Fruit fly (Drosophila melanogaster) whole organism, embryonic: ENCODE measurements around the gene CG31211.

Source experiments
- Adf1 ChIP-seq: fragments of 200-800 bp; sonication (Bioruptor generic); IDR thresholded peaks from 2 replicates; pipeline ENCODE4 v1.3.6; 2022; ENCODE audit warnings: missing biosample characterization, missing genetic modification characterization
- CG10209 ChIP-seq: fragments of 200-800 bp; sonication (Bioruptor generic); optimal IDR thresholded peaks from 3 replicates; lab custom pipeline; 2017; ENCODE audit warnings: missing biosample characterization, mild to moderate bottlenecking, missing genetic modification characterization, missing genetic modification reagents
- CG10543 ChIP-seq: fragments of 200-800 bp; sonication (Bioruptor generic); optimal IDR thresholded peaks from 3 replicates; lab custom pipeline; 2017; ENCODE audit warnings: missing biosample characterization, mild to moderate bottlenecking, missing genetic modification characterization, moderate library complexity
- CG11398 ChIP-seq: fragments of 200-800 bp; sonication (Bioruptor generic); optimal IDR thresholded peaks from 2 replicates; lab custom pipeline; 2016; ENCODE audit warnings: missing biosample characterization, missing genetic modification characterization
- CG13296 ChIP-seq: fragments of 200-800 bp; sonication (Bioruptor generic); optimal IDR thresholded peaks from 3 replicates; lab custom pipeline; 2018; ENCODE audit warnings: missing biosample characterization, mild to moderate bottlenecking, missing genetic modification characterization
- CG13624 ChIP-seq: fragments of 200-800 bp; sonication (Bioruptor generic); optimal IDR thresholded peaks from 2 replicates; lab custom pipeline; 2016; ENCODE audit warnings: missing biosample characterization, missing genetic modification characterization
- CG1602 ChIP-seq: fragments of 200-800 bp; sonication (Bioruptor generic); optimal IDR thresholded peaks from 3 replicates; lab custom pipeline; 2016; ENCODE audit warnings: missing biosample characterization, missing genetic modification characterization
- CG17612 ChIP-seq: fragments of 200-800 bp; sonication (Bioruptor generic); IDR thresholded peaks from 2 replicates; pipeline ENCODE4 v1.3.6; 2022; ENCODE audit warnings: missing biosample characterization, missing genetic modification characterization
- CG17802 ChIP-seq: fragments of 200-800 bp; sonication (Bioruptor generic); optimal IDR thresholded peaks from 2 replicates; lab custom pipeline; 2018; ENCODE audit warnings: missing biosample characterization, mild to moderate bottlenecking, missing genetic modification characterization, moderate library complexity
- CG2889 ChIP-seq: fragments of 200-800 bp; sonication (Bioruptor generic); IDR thresholded peaks from 3 replicates; pipeline ENCODE4 v1.3.6; 2022; ENCODE audit warnings: missing biosample characterization, missing genetic modification characterization
- CG34376 ChIP-seq: fragments of 200-800 bp; sonication (Bioruptor generic); optimal IDR thresholded peaks from 2 replicates; lab custom pipeline; 2018; ENCODE audit warnings: missing biosample characterization, mild to moderate bottlenecking, missing genetic modification characterization
- CG4820 ChIP-seq: fragments of 200-800 bp; sonication (Bioruptor generic); optimal IDR thresholded peaks from 3 replicates; lab custom pipeline; 2016; ENCODE audit warnings: missing biosample characterization, missing genetic modification characterization
- CG7556 ChIP-seq: fragments of 200-800 bp; sonication (Bioruptor generic); optimal IDR thresholded peaks from 2 replicates; lab custom pipeline; 2017; ENCODE audit warnings: missing biosample characterization, mild to moderate bottlenecking, missing genetic modification characterization
- CG7786 ChIP-seq: fragments of 200-800 bp; sonication (Bioruptor generic); optimal IDR thresholded peaks from 2 replicates; lab custom pipeline; 2016; ENCODE audit warnings: missing biosample characterization, missing genetic modification characterization
- CG8924 ChIP-seq: fragments of 200-800 bp; optimal IDR thresholded peaks from 3 replicates; lab custom pipeline; 2019; ENCODE audit warnings: missing biosample characterization, mild to moderate bottlenecking, missing genetic modification characterization, moderate library complexity
- CG9876 ChIP-seq: fragments of 200-800 bp; sonication (Bioruptor generic); optimal IDR thresholded peaks from 2 replicates; lab custom pipeline; 2016; ENCODE audit warnings: missing biosample characterization, missing genetic modification characterization
- E2f2 ChIP-seq: fragments of 200-800 bp; sonication (Bioruptor generic); IDR thresholded peaks from 2 replicates; pipeline ENCODE4 v1.3.6; 2022; ENCODE audit warnings: missing biosample characterization, missing genetic modification characterization
- ERR ChIP-seq: fragments of 200-800 bp; sonication (Bioruptor generic); optimal IDR thresholded peaks from 2 replicates; lab custom pipeline; 2016; ENCODE audit warnings: missing biosample characterization, missing genetic modification characterization
- Fer2 ChIP-seq: fragments of 200-800 bp; sonication (Bioruptor generic); optimal IDR thresholded peaks from 2 replicates; lab custom pipeline; 2018; ENCODE audit warnings: missing biosample characterization, mild to moderate bottlenecking, missing genetic modification characterization, moderate library complexity
- Gsc ChIP-seq: fragments of 200-800 bp; sonication (Bioruptor generic); IDR thresholded peaks from 2 replicates; pipeline ENCODE4 v1.3.6; 2022; ENCODE audit warnings: missing biosample characterization, missing genetic modification characterization
- Gug ChIP-seq: fragments of 200-800 bp; sonication (Bioruptor generic); IDR thresholded peaks from 4 replicates; pipeline ENCODE4 v1.3.6; 2022; ENCODE audit warnings: missing biosample characterization, missing genetic modification characterization
- Hey ChIP-seq: fragments of 200-800 bp; sonication (Bioruptor generic); optimal IDR thresholded peaks from 3 replicates; lab custom pipeline; 2018; ENCODE audit warnings: missing biosample characterization, mild to moderate bottlenecking, missing genetic modification characterization
- HmgD ChIP-seq: fragments of 200-800 bp; sonication (Bioruptor generic); optimal IDR thresholded peaks from 3 replicates; lab custom pipeline; 2016; ENCODE audit warnings: missing biosample characterization, missing genetic modification characterization
- Hr78 ChIP-seq, 2 experiments: fragments of 200-800 bp in 1 of 2; fragments of >200 bp in 1 of 2; sonication (Bioruptor generic) in 1 of 2; optimal IDR thresholded peaks; 2 replicates each; lab custom pipeline; 2017 to 2019; ENCODE audit warnings: missing biosample characterization in 2 of 2, missing genetic modification characterization in 2 of 2, mild to moderate bottlenecking in 1 of 2, moderate library complexity in 1 of 2
- Lhr ChIP-seq: fragments of 200-800 bp; sonication (Bioruptor generic); optimal IDR thresholded peaks from 3 replicates; lab custom pipeline; 2017; ENCODE audit warnings: mild to moderate bottlenecking, missing biosample characterization, missing genetic modification reagents, missing genetic modification characterization
- MESR4 ChIP-seq: fragments of 200-800 bp; sonication (Bioruptor generic); optimal IDR thresholded peaks from 2 replicates; lab custom pipeline; 2018; ENCODE audit warnings: missing biosample characterization, mild to moderate bottlenecking, missing genetic modification characterization, moderate library complexity
- MTF-1 ChIP-seq: fragments of 200-800 bp; sonication (Bioruptor generic); optimal IDR thresholded peaks from 2 replicates; lab custom pipeline; 2018; ENCODE audit warnings: missing biosample characterization, mild to moderate bottlenecking, missing genetic modification characterization, borderline replicate concordance
- Med ChIP-seq: fragments of 200-800 bp; sonication (Bioruptor generic); peaks from one replicate; lab custom pipeline; 2016; ENCODE audit warnings: missing biosample characterization, missing genetic modification characterization, mild to moderate bottlenecking, inconsistent platforms, moderate library complexity
- NC2β ChIP-seq: fragments of 200-800 bp; sonication (Bioruptor generic); optimal IDR thresholded peaks from 2 replicates; lab custom pipeline; 2016; ENCODE audit warnings: missing biosample characterization, missing genetic modification characterization
- NK7.1 ChIP-seq: fragments of 200-800 bp; sonication (Bioruptor generic); optimal IDR thresholded peaks from 3 replicates; lab custom pipeline; 2016; ENCODE audit warnings: missing biosample characterization, missing genetic modification characterization
- Neu2 ChIP-seq: fragments of 200-800 bp; sonication (Bioruptor generic); optimal IDR thresholded peaks from 3 replicates; lab custom pipeline; 2016; ENCODE audit warnings: missing biosample characterization, missing genetic modification characterization, borderline replicate concordance
- Rfx ChIP-seq: fragments of 200-800 bp; sonication (Bioruptor generic); IDR thresholded peaks from 2 replicates; pipeline ENCODE4 v1.3.6; 2022; ENCODE audit warnings: missing biosample characterization, missing genetic modification characterization
- cato ChIP-seq: fragments of 200-800 bp; sonication (Bioruptor generic); optimal IDR thresholded peaks from 2 replicates; lab custom pipeline; 2016; ENCODE audit warnings: missing biosample characterization, missing genetic modification characterization, borderline replicate concordance
- ci ChIP-seq: fragments of 200-800 bp; sonication (Bioruptor generic); IDR thresholded peaks from 3 replicates; pipeline ENCODE4 v1.3.6; 2022; ENCODE audit warnings: missing biosample characterization, missing genetic modification characterization
- corto ChIP-seq: fragments of 200-800 bp; sonication (Bioruptor generic); optimal IDR thresholded peaks from 2 replicates; lab custom pipeline; 2016; ENCODE audit warnings: missing biosample characterization, mild to moderate bottlenecking, missing genetic modification characterization, moderate library complexity
- crp ChIP-seq, 2 experiments: fragments of 200-800 bp; sonication (Bioruptor generic); optimal IDR thresholded peaks; 2 replicates in 1 of 2; 3 replicates in 1 of 2; lab custom pipeline; 2017; ENCODE audit warnings: missing biosample characterization in 2 of 2, missing genetic modification characterization in 2 of 2, mild to moderate bottlenecking in 1 of 2, moderate library complexity in 1 of 2
- ems ChIP-seq: fragments of 200-800 bp; sonication (Bioruptor generic); optimal IDR thresholded peaks from 3 replicates; lab custom pipeline; 2016; ENCODE audit warnings: missing biosample characterization, missing genetic modification characterization
- gsb-n ChIP-seq: fragments of 200-800 bp; sonication (Bioruptor generic); optimal IDR thresholded peaks from 3 replicates; lab custom pipeline; 2018; ENCODE audit warnings: missing biosample characterization, mild to moderate bottlenecking, missing genetic modification characterization
- insv ChIP-seq, 2 experiments: fragments of 200-800 bp; sonication (Bioruptor generic); optimal IDR thresholded peaks; 3 replicates each; lab custom pipeline; 2016 to 2018; ENCODE audit warnings: missing biosample characterization in 2 of 2, missing genetic modification characterization in 2 of 2
- kay ChIP-seq: fragments of 200-800 bp; sonication (Bioruptor generic); optimal IDR thresholded peaks from 2 replicates; lab custom pipeline; 2016; ENCODE audit warnings: missing biosample characterization, missing genetic modification characterization
- pb ChIP-seq: fragments of 200-800 bp; sonication (Bioruptor generic); optimal IDR thresholded peaks from 3 replicates; lab custom pipeline; 2016; ENCODE audit warnings: missing biosample characterization, missing genetic modification characterization
- pnt ChIP-seq: fragments of 200-800 bp; sonication (Bioruptor generic); optimal IDR thresholded peaks from 3 replicates; lab custom pipeline; 2016; ENCODE audit warnings: missing biosample characterization, missing genetic modification characterization
- pros ChIP-seq: fragments of 200-800 bp; sonication (Bioruptor generic); optimal IDR thresholded peaks from 3 replicates; lab custom pipeline; 2019; ENCODE audit warnings: missing biosample characterization, mild to moderate bottlenecking, missing genetic modification characterization, moderate library complexity
- sisA ChIP-seq: fragments of 200-800 bp; sonication (Bioruptor generic); IDR thresholded peaks from 2 replicates; pipeline ENCODE4 v1.3.6; 2022; ENCODE audit warnings: missing biosample characterization, missing genetic modification characterization
- sna ChIP-seq: fragments of 200-800 bp; sonication (Bioruptor generic); IDR thresholded peaks from 2 replicates; pipeline ENCODE4 v1.3.6; 2022; ENCODE audit warnings: missing biosample characterization, missing genetic modification characterization; ENCODE audit not compliant: partially characterized antibody
- sob ChIP-seq: fragments of 200-800 bp; sonication (Bioruptor generic); IDR thresholded peaks from 2 replicates; pipeline ENCODE4 v1.3.6; 2022; ENCODE audit warnings: missing biosample characterization, missing genetic modification characterization
- vfl ChIP-seq: fragments of 200-800 bp; sonication (Bioruptor generic); optimal IDR thresholded peaks from 2 replicates; lab custom pipeline; 2016; ENCODE audit warnings: missing biosample characterization, missing genetic modification characterization
- vnd ChIP-seq: fragments of 200-800 bp; sonication (Bioruptor generic); IDR thresholded peaks from 3 replicates; pipeline ENCODE4 v1.3.6; 2022; ENCODE audit warnings: missing biosample characterization, missing genetic modification characterization; ENCODE audit not compliant: partially characterized antibody
- zfh2 ChIP-seq: fragments of 200-800 bp; sonication (Bioruptor generic); optimal IDR thresholded peaks from 2 replicates; lab custom pipeline; 2016; ENCODE audit warnings: missing biosample characterization, missing genetic modification characterization

Gene CG31211

DNA sequence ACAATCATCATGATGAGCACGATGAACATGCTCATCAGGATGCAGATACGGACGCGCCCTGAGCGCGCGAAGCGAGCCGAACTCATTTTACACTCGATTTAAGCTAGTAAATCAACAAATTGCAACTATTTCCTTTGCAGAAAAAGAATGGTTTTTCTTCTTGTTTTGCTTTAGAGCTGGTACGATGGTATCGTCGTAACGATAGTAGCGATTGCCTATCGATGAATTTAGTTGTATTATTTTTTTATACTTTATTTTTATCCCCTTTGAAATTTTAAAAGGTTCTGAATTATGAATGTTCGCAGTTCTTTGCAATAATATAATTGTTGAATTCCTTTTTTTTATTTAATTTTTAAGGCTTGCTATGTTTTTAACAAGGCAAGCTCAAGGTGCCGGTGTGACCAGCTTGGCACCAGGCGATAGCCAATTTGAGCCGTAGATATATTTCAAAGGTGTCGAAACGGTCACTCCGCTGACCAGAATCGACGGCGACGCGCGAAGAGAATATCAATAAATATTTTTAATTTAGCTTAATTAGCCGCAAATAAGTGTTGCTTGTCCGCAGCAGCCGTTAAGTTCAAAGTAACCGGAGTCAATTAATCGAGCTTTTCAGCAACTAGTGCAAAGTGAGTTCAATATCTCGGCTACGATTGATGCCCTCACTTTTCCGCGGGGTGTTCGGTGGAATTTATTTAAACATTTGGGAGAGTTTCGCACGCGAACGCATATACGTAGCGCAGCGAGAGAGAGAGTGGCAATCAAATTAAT lies 18.0 kb downstream of the CG31211 start, which contains the start of the genes CG12213 and GC1 (continued):
- TF ChIP-seq pnt (no peak), kay (no peak), CG1602 (GFP tag; lab: Kevin White, UChicago) (no peak), sisA (no peak), Adf1 (no peak; the same call in 1 of the 2 replicates), CG4820 (GFP tag; lab: Kevin White, UChicago) (no peak), CG7556 (GFP tag; lab: Kevin White, UChicago) (no peak), sna (peak; percentile 99), Fer2 (tag; lab: Kevin White, UChicago) (no peak), Hey (no peak), NK7.1 (no peak), MTF-1 (GFP tag; lab: Kevin White, UChicago) (no peak), CG7786 (GFP tag; lab: Kevin White, UChicago) (no peak), CG9876 (GFP tag; lab: Kevin White, UChicago) (no peak), MESR4 (GFP tag; lab: Kevin White, UChicago) (peak; percentile 69), CG10209 (GFP tag; lab: Kevin White, UChicago) (no peak), HmgD (GFP tag; lab: Kevin White, UChicago) (peak; percentile 23), pros (GFP tag; lab: Kevin White, UChicago) (no peak), ERR (GFP tag; lab: Kevin White, UChicago) (no peak), Rfx (GFP tag; lab: Robert Waterston, UW) (peak; percentile 35; the same call in 1 of the 2 replicates), CG10543 (no peak), crp (GFP tag; optimal IDR thresholded peaks at IDR 0.05; lab: Kevin White, UChicago) (peak in 1 of 2 experiments; percentile 48), vnd (peak; percentile 98), insv (GFP tag; optimal IDR thresholded peaks at IDR 0.05; lab: Kevin White, UChicago) (peak in 1 of 2 experiments; percentile 24), Gug (GFP tag; lab: Robert Waterston, UW) (no peak), E2f2 (GFP tag; lab: Robert Waterston, UW) (peak; percentile 81), Hr78 (GFP tag; optimal IDR thresholded peaks at IDR 0.05; lab: Kevin White, UChicago) (no peak), Neu2 (no peak), vfl (GFP tag; lab: Kevin White, UChicago) (no peak), Med (GFP tag; lab: Kevin White, UChicago) (peak; percentile 85), CG8924 (tag; lab: Kevin White, UChicago) (peak; percentile 84), pb (GFP tag; lab: Kevin White, UChicago) (no peak), corto (peak; percentile 57), ci (no peak), CG2889 (GFP tag; lab: Robert Waterston, UW) (no peak), zfh2 (GFP tag; lab: Kevin White, UChicago) (peak; percentile 16), CG13624 (GFP tag; lab: Kevin White, UChicago) (peak; percentile 35), Gsc (GFP tag; lab: Robert Waterston, UW) (no peak), sob (no peak; the same call in 1 of the 2 replicates), CG11398 (GFP tag; lab: Kevin White, UChicago) (no peak), CG13296 (GFP tag; lab: Kevin White, UChicago) (no peak), CG17612 (GFP tag; lab: Robert Waterston, UW) (no peak), Lhr (GFP tag; lab: Kevin White, UChicago) (peak; percentile 80), ems (peak; percentile 34), cato (GFP tag; lab: Kevin White, UChicago) (no peak), CG17802 (no peak), CG34376 (GFP tag; lab: Kevin White, UChicago) (no peak), gsb-n (peak; percentile 34), NC2β (no peak)
